Worm (Caenorhabditis elegans) whole organism, L1 larva: ENCODE measurements around the gene rab-3.

Source experiments
- lin-15B ChIP-seq: fragments of 150-350 bp; sonication (generic microtip); optimal IDR thresholded peaks from 3 replicates; lab custom pipeline; 2014; ENCODE audit warnings: missing biosample characterization, missing genetic modification characterization
- lin-39 ChIP-seq: fragments of 150-350 bp; optimal IDR thresholded peaks from 2 replicates; lab custom pipeline; 2014; ENCODE audit warnings: missing biosample characterization, missing genetic modification reagents, missing genetic modification characterization
- nhr-19 ChIP-seq: fragments of 200-800 bp; sonication (Bioruptor generic); conservative IDR thresholded peaks from 2 replicates; pipeline ENCODE4 v1.3.6; 2022; ENCODE audit warnings: missing genetic modification characterization, missing compliant biosample characterization

- TF ChIP-seq nhr-19 (GFP tag; lab: Robert Waterston, UW), result no peak
- no peak for TF ChIP-seq lin-39 (tag; lab: Kevin White, UChicago)
- no peak for TF ChIP-seq lin-15B
Observed at ce11 chrII:5736599-5736998, 8.9 kb upstream of the rab-3 start.
